Worm (Caenorhabditis elegans) whole organism, mixed stage, embryonic: ENCODE results near the gene C32B5.7.

Experiments used
- flh-1 ChIP-seq: fragments of 200-800 bp; sonication (Bioruptor generic); optimal IDR thresholded peaks from 2 replicates; lab custom pipeline; 2018; ENCODE audit warnings: mild to moderate bottlenecking, missing genetic modification characterization, moderate library complexity, missing compliant biosample characterization
- lin-13 ChIP-seq: fragments of 150-350 bp; optimal IDR thresholded peaks from 2 replicates; lab custom pipeline; 2014; ENCODE audit warnings: missing biosample characterization, missing genetic modification characterization
- unc-39 ChIP-seq: fragments of 150-350 bp; optimal IDR thresholded peaks from 2 replicates; lab custom pipeline; 2014; ENCODE audit warnings: missing biosample characterization, missing genetic modification characterization

DNA sequence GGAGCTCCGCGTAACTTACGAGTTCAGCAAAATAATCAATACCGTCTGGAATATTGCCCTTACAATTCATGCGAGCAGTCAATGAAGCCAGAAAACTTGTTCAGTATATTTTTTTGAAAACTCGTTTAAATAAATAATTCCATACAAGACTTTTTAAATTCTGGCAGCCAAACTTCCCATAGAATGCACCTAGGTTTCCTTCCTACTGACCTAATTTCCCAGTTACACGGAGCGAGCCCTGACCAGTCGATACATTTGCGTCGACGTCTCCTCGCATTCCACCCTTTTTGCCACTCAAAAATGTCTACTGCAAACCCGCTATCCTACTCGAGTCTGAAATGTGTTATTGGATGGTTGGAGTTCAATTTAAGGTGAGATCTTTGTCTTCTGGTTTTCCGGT is 43.0 kb upstream of the C32B5.7 start, which contains the start of gene fbxc-30:
- TF ChIP-seq lin-13 (tag; lab: Kevin White, UChicago) = no peak
- no peak for TF ChIP-seq flh-1 (GFP tag; lab: Kevin White, UChicago)
- TF ChIP-seq unc-39 = no peak
